ENCODE assay signal across 4 fruit fly cellular contexts in the genomic region with DNA sequence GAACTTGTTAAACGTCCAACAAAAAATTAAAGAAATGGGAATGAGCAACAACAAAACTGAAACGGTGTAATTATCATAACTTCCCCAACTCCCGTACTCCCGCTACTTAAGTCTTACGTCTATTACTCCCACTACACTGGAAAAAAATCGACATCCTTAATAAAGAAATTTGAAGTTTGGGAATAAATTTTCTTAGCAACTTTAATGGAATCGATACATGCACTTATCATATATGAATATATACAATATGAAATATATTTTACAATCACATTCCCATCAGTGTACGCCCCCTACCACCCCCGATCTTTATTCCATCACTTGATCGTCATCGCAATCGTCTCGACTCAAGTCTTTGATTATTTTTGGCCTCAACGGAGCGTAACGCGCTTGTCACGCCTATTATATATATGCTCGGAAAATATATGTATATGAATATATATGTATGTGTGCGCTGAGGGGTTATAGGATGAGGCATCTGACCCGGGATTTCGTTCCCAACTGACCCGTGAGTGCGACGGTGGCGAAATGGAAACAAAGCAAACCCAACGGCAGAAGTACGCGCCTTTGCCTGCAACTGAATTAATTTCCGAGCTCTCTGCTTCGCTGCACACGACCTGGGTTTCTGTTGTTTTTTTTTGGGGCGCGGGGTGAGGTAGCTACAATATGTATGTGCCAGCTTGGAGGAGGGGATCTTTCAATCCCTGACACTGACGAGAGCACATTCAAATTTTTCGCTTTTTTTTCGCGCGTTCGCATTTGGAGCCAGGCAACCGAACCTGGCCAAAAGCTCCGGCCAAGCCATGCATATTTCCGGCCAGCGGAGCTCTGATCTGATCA.
TF ChIP-seq lines count a peak whose summit lies in the region.

No protein-coding gene starts in this region.

- TF ChIP-seq CTCF in whole organism, embryonic (GFP tag; optimal IDR thresholded peaks at IDR 0.05; lab: Kevin White, UChicago), result no peak

TF ChIP-seq in whole organism, embryonic, 481 proteins besides CTCF, POLR2A, EP300 and RAD21 (continues in another document):
- TF ChIP-seq CG2116 (GFP tag; optimal IDR thresholded peaks at IDR 0.05; lab: Kevin White, UChicago), result no peak
- TF ChIP-seq trem (tag; optimal IDR thresholded peaks at IDR 0.05; lab: Kevin White, UChicago), result peak; percentile 1
- no peak for TF ChIP-seq ken (GFP tag; IDR thresholded peaks at IDR 0.05; lab: Robert Waterston, UW)
- TF ChIP-seq lmd (GFP tag; IDR thresholded peaks at IDR 0.05; lab: Robert Waterston, UW), result no peak
- TF ChIP-seq CG11723 (GFP tag; optimal IDR thresholded peaks at IDR 0.05; lab: Kevin White, UChicago), result no peak
- TF ChIP-seq ac (GFP tag; optimal IDR thresholded peaks at IDR 0.05; lab: Kevin White, UChicago), result no peak
- TF ChIP-seq fd64A (GFP tag; optimal IDR thresholded peaks at IDR 0.05; lab: Kevin White, UChicago), result no peak
- TF ChIP-seq HLH3B (GFP tag; IDR thresholded peaks at IDR 0.05; lab: Robert Waterston, UW), result 0 out of 2 replicates have a peak, but pooled peaks have one; percentile 10
- no peak for TF ChIP-seq CG4707 (GFP tag; optimal IDR thresholded peaks at IDR 0.05; lab: Kevin White, UChicago)
- TF ChIP-seq scrt (GFP tag; optimal IDR thresholded peaks at IDR 0.05; lab: Kevin White, UChicago), result no peak
- TF ChIP-seq CG3065 (GFP tag; optimal IDR thresholded peaks at IDR 0.05; lab: Kevin White, UChicago), result no peak
- TF ChIP-seq ab (GFP tag; optimal IDR thresholded peaks at IDR 0.05; lab: Kevin White, UChicago), result no peak
- TF ChIP-seq CG11560 (tag; IDR thresholded peaks at IDR 0.05; lab: Robert Waterston, UW), result no peak
- TF ChIP-seq gsb-n (tag; optimal IDR thresholded peaks at IDR 0.05; lab: Kevin White, UChicago), result peak; percentile 64
- no peak for TF ChIP-seq dm (GFP tag; optimal IDR thresholded peaks at IDR 0.05; lab: Kevin White, UChicago)
- TF ChIP-seq PHDP (tag; optimal IDR thresholded peaks at IDR 0.05; lab: Kevin White, UChicago), result peak; percentile 43
- TF ChIP-seq zf30C (GFP tag; optimal IDR thresholded peaks at IDR 0.05; lab: Kevin White, UChicago), result no peak
- TF ChIP-seq Dref (GFP tag; IDR thresholded peaks at IDR 0.05; lab: Robert Waterston, UW), result no peak
- TF ChIP-seq tx (GFP tag; optimal IDR thresholded peaks at IDR 0.05; lab: Kevin White, UChicago), result no peak
- TF ChIP-seq CG5953 (GFP tag; IDR thresholded peaks at IDR 0.05; lab: Robert Waterston, UW), result no peak
- TF ChIP-seq CG7372 (GFP tag; IDR thresholded peaks at IDR 0.05; lab: Robert Waterston, UW), result no peak

TF ChIP-seq in whole organism, prepupa, 60 proteins besides CTCF, POLR2A, EP300 and RAD21 (continues in another document):
- no peak for TF ChIP-seq CG10669 (GFP tag; optimal IDR thresholded peaks at IDR 0.05; lab: Kevin White, UChicago)
- TF ChIP-seq spab (GFP tag; optimal IDR thresholded peaks at IDR 0.05; lab: Kevin White, UChicago), result no peak
- peak; percentile 7 for TF ChIP-seq dsx (GFP tag; optimal IDR thresholded peaks at IDR 0.05; lab: Kevin White, UChicago; ENCODE audit: poor library complexity, severe bottlenecking)
- TF ChIP-seq Eip93F (GFP tag; optimal IDR thresholded peaks at IDR 0.05; lab: Kevin White, UChicago), result peak; percentile 5
- no peak for TF ChIP-seq CG4318 (GFP tag; optimal IDR thresholded peaks at IDR 0.05; lab: Kevin White, UChicago)
- TF ChIP-seq lz (GFP tag; optimal IDR thresholded peaks at IDR 0.05; lab: Kevin White, UChicago), result peak; percentile 4
- TF ChIP-seq OdsH (GFP tag; optimal IDR thresholded peaks at IDR 0.05; lab: Kevin White, UChicago), result peak; percentile 10
- peak; percentile 10 for TF ChIP-seq Hr4 (GFP tag; optimal IDR thresholded peaks at IDR 0.05; lab: Kevin White, UChicago)
- no peak for TF ChIP-seq CG11762 (GFP tag; optimal IDR thresholded peaks at IDR 0.05; lab: Kevin White, UChicago; ENCODE audit: insufficient read depth)
- no peak for TF ChIP-seq CG7368 (GFP tag; optimal IDR thresholded peaks at IDR 0.05; lab: Kevin White, UChicago)
- peak; percentile 22 for TF ChIP-seq esn (GFP tag; optimal IDR thresholded peaks at IDR 0.05; lab: Kevin White, UChicago)
- TF ChIP-seq CG9139 (GFP tag; optimal IDR thresholded peaks at IDR 0.05; lab: Kevin White, UChicago), result no peak
- TF ChIP-seq achi (GFP tag; optimal IDR thresholded peaks at IDR 0.05; lab: Kevin White, UChicago), result peak; percentile 34
- TF ChIP-seq Sox102F (GFP tag; optimal IDR thresholded peaks at IDR 0.05; lab: Kevin White, UChicago), result no peak
- no peak for TF ChIP-seq salr (GFP tag; optimal IDR thresholded peaks at IDR 0.05; lab: Kevin White, UChicago)
- TF ChIP-seq dac (GFP tag; optimal IDR thresholded peaks at IDR 0.05; lab: Kevin White, UChicago), result no peak
- no peak for TF ChIP-seq Hr39 (GFP tag; optimal IDR thresholded peaks at IDR 0.05; lab: Kevin White, UChicago)
- no peak for TF ChIP-seq net (GFP tag; optimal IDR thresholded peaks at IDR 0.05; lab: Kevin White, UChicago)
- TF ChIP-seq CG32006 (GFP tag; optimal IDR thresholded peaks at IDR 0.05; lab: Kevin White, UChicago), result peak; percentile 31
- 0 out of 3 replicates have a peak, but pooled peaks have one; percentile 9 for TF ChIP-seq eg (GFP tag; IDR thresholded peaks at IDR 0.05; lab: Robert Waterston, UW)

TF ChIP-seq in whole organism, pupa, 21 proteins besides CTCF, POLR2A, EP300 and RAD21:
- TF ChIP-seq CG34367 (tag; optimal IDR thresholded peaks at IDR 0.05; lab: Kevin White, UChicago) (peak; percentile 9), CG32121 (GFP tag; IDR thresholded peaks at IDR 0.05; lab: Robert Waterston, UW) (no peak), Pif1B (GFP tag; optimal IDR thresholded peaks at IDR 0.05; lab: Kevin White, UChicago) (peak; percentile 28)

TF ChIP-seq in whole organism, wandering third instar larva, 38 proteins besides CTCF, POLR2A, EP300 and RAD21:
- TF ChIP-seq Abd-B (GFP tag; optimal IDR thresholded peaks at IDR 0.05; lab: Kevin White, UChicago), result no peak
- no peak for TF ChIP-seq psq (GFP tag; optimal IDR thresholded peaks at IDR 0.05; lab: Kevin White, UChicago)
- peak in 1 of 2 experiments; percentile 38 for TF ChIP-seq foxo (GFP tag; optimal IDR thresholded peaks at IDR 0.05; lab: Kevin White, UChicago)
- TF ChIP-seq GATAd (GFP tag; optimal IDR thresholded peaks at IDR 0.05; lab: Kevin White, UChicago), result no peak
- no peak for TF ChIP-seq Dfd (GFP tag; optimal IDR thresholded peaks at IDR 0.05; lab: Kevin White, UChicago)
- no peak for TF ChIP-seq Rel (GFP tag; optimal IDR thresholded peaks at IDR 0.05; lab: Kevin White, UChicago)
- peak; percentile 34 for TF ChIP-seq Rel (tag; optimal IDR thresholded peaks at IDR 0.05; lab: Kevin White, UChicago)
- no peak for TF ChIP-seq CG9705 (GFP tag; optimal IDR thresholded peaks at IDR 0.05; lab: Kevin White, UChicago)
- TF ChIP-seq jim (GFP tag; optimal IDR thresholded peaks at IDR 0.05; lab: Kevin White, UChicago), result peak; percentile 87
- peak; percentile 1 for TF ChIP-seq h (GFP tag; optimal IDR thresholded peaks at IDR 0.05; lab: Kevin White, UChicago)
- no peak for TF ChIP-seq sv (GFP tag; optimal IDR thresholded peaks at IDR 0.05; lab: Kevin White, UChicago)
- no peak for TF ChIP-seq Myc (optimal IDR thresholded peaks at IDR 0.05; lab: Kevin White, UChicago)
- TF ChIP-seq Sp1 (GFP tag; optimal IDR thresholded peaks at IDR 0.05; lab: Kevin White, UChicago), result no peak
- peak; percentile 0 for TF ChIP-seq fru (GFP tag; optimal IDR thresholded peaks at IDR 0.05; lab: Kevin White, UChicago)
TF ChIP-seq in whole organism, wandering third instar larva: peak in this region for 5.
